4 worm cellular contexts compared by ENCODE assay signal in genomic region chrIV:11494924-11495323, ce11.
A peak's percentile ranks its signal among the peaks of the same experiment; 100 is the strongest.
TF ChIP-seq lines count a peak whose summit lies in the region.

No protein-coding gene starts in this region.

TF ChIP-seq in whole organism, L2 larva, 48 proteins besides CTCF, POLR2A, EP300 and RAD21 (continues in another document):
- no peak for TF ChIP-seq nhr-12 (tag; optimal IDR thresholded peaks at IDR 0.05; lab: Kevin White, UChicago)
- peak in 1 of 2 experiments; percentile 47 for TF ChIP-seq lsy-2 (tag; optimal IDR thresholded peaks at IDR 0.05; lab: Kevin White, UChicago)
- TF ChIP-seq ztf-4 (tag; optimal IDR thresholded peaks at IDR 0.05; lab: Kevin White, UChicago) = no peak
- peak; percentile 28 for TF ChIP-seq sma-9 (GFP tag; optimal IDR thresholded peaks at IDR 0.05; lab: Kevin White, UChicago)
- no peak for TF ChIP-seq sma-9 (tag; optimal IDR thresholded peaks at IDR 0.05; lab: Kevin White, UChicago)
- TF ChIP-seq nhr-129 (tag; optimal IDR thresholded peaks at IDR 0.05; lab: Kevin White, UChicago) = peak; percentile 64
- TF ChIP-seq C34F6.9 (tag; optimal IDR thresholded peaks at IDR 0.05; lab: Kevin White, UChicago) = peak; percentile 24
- TF ChIP-seq nhr-23 (tag; optimal IDR thresholded peaks at IDR 0.05; lab: Kevin White, UChicago) = no peak
- peak; percentile 14 for TF ChIP-seq egl-27 (tag; optimal IDR thresholded peaks at IDR 0.05; lab: Kevin White, UChicago)
- TF ChIP-seq crh-2 (tag; optimal IDR thresholded peaks at IDR 0.05; lab: Kevin White, UChicago) = peak; percentile 2
- no peak for TF ChIP-seq ama-1 (optimal IDR thresholded peaks at IDR 0.05; lab: Kevin White, UChicago)
- no peak for TF ChIP-seq nhr-10 (tag; optimal IDR thresholded peaks at IDR 0.05; lab: Kevin White, UChicago)
- TF ChIP-seq nhr-11 (tag; optimal IDR thresholded peaks at IDR 0.05; lab: Kevin White, UChicago) = no peak
- no peak for TF ChIP-seq aly-2 (tag; optimal IDR thresholded peaks at IDR 0.05; lab: Kevin White, UChicago)
- peak; percentile 60 for TF ChIP-seq zag-1 (tag; optimal IDR thresholded peaks at IDR 0.05; lab: Kevin White, UChicago)
- TF ChIP-seq alr-1 (tag; optimal IDR thresholded peaks at IDR 0.05; lab: Kevin White, UChicago) = no peak
- TF ChIP-seq nhr-77 (tag; optimal IDR thresholded peaks at IDR 0.05; lab: Kevin White, UChicago) = no peak
- no peak for TF ChIP-seq elt-3 (tag; optimal IDR thresholded peaks at IDR 0.05; lab: Kevin White, UChicago)
- no peak for TF ChIP-seq mdl-1 (tag; optimal IDR thresholded peaks at IDR 0.05; lab: Kevin White, UChicago)
- TF ChIP-seq F13H6.1 (tag; optimal IDR thresholded peaks at IDR 0.05; lab: Kevin White, UChicago) = peak; percentile 12
- no peak for TF ChIP-seq ceh-16 (tag; optimal IDR thresholded peaks at IDR 0.05; lab: Kevin White, UChicago)
- TF ChIP-seq blmp-1 (tag; optimal IDR thresholded peaks at IDR 0.05; lab: Kevin White, UChicago; ENCODE audit: insufficient read depth) = no peak
- TF ChIP-seq gmeb-1 (tag; optimal IDR thresholded peaks at IDR 0.05; lab: Kevin White, UChicago) = no peak
- no peak for TF ChIP-seq nhr-237 (tag; optimal IDR thresholded peaks at IDR 0.05; lab: Kevin White, UChicago)

TF ChIP-seq in whole organism, L4 larva, 104 proteins besides CTCF, POLR2A, EP300 and RAD21 (continues in another document):
- TF ChIP-seq lsy-2 (tag; optimal IDR thresholded peaks at IDR 0.05; lab: Kevin White, UChicago) = peak in 1 of 2 experiments; percentile 52
- no peak for TF ChIP-seq R02D3.7 (tag; optimal IDR thresholded peaks at IDR 0.05; lab: Kevin White, UChicago)
- no peak for TF ChIP-seq Y5F2A.4 (GFP tag; optimal IDR thresholded peaks at IDR 0.05; lab: Kevin White, UChicago)
- TF ChIP-seq tra-1 (GFP tag; IDR thresholded peaks at IDR 0.05; lab: Robert Waterston, UW) = no peak
- peak; percentile 40 for TF ChIP-seq mep-1 (tag; optimal IDR thresholded peaks at IDR 0.05; lab: Kevin White, UChicago)
- peak; percentile 20 for TF ChIP-seq ceh-28 (tag; optimal IDR thresholded peaks at IDR 0.05; lab: Kevin White, UChicago)
- TF ChIP-seq madf-9 (GFP tag; conservative IDR thresholded peaks at IDR 0.05; lab: Robert Waterston, UW) = no peak
- no peak for TF ChIP-seq snpc-1.2 (GFP tag; IDR thresholded peaks at IDR 0.05; lab: Robert Waterston, UW)
- TF ChIP-seq ceh-44 (GFP tag; IDR thresholded peaks at IDR 0.05; lab: Robert Waterston, UW) = no peak
- no peak for TF ChIP-seq Y75B8A.6 (GFP tag; IDR thresholded peaks at IDR 0.05; lab: Robert Waterston, UW)
- TF ChIP-seq zfp-2 (tag; optimal IDR thresholded peaks at IDR 0.05; lab: Kevin White, UChicago) = no peak
- TF ChIP-seq duxl-1 (tag; optimal IDR thresholded peaks at IDR 0.05; lab: Kevin White, UChicago; ENCODE audit: poor library complexity) = no peak
- TF ChIP-seq rbr-2 (tag; optimal IDR thresholded peaks at IDR 0.05; lab: Kevin White, UChicago) = peak; percentile 35
- peak; percentile 62; the same call in 1 of the 2 replicates for TF ChIP-seq ctbp-1 (GFP tag; IDR thresholded peaks at IDR 0.05; lab: Robert Waterston, UW)
- TF ChIP-seq snpc-4 (tag; optimal IDR thresholded peaks at IDR 0.05; lab: Kevin White, UChicago) = no peak
- TF ChIP-seq mdt-29 (GFP tag; IDR thresholded peaks at IDR 0.05; lab: Robert Waterston, UW) = no peak
- TF ChIP-seq unc-130 (GFP tag; optimal IDR thresholded peaks at IDR 0.05; lab: Kevin White, UChicago) = no peak
- TF ChIP-seq lim-7 (GFP tag; IDR thresholded peaks at IDR 0.05; lab: Robert Waterston, UW) = no peak
- TF ChIP-seq mes-2 (tag; optimal IDR thresholded peaks at IDR 0.05; lab: Kevin White, UChicago; ENCODE audit: poor library complexity, severe bottlenecking) = peak; percentile 18
- no peak for TF ChIP-seq ama-1 (optimal IDR thresholded peaks at IDR 0.05; lab: Kevin White, UChicago)
- peak; percentile 21 for TF ChIP-seq F37D6.2 (tag; optimal IDR thresholded peaks at IDR 0.05; lab: Kevin White, UChicago)
- no peak for TF ChIP-seq set-16 (GFP tag; IDR thresholded peaks at IDR 0.05; lab: Robert Waterston, UW)
- no peak for TF ChIP-seq lin-38 (GFP tag; IDR thresholded peaks at IDR 0.05; lab: Robert Waterston, UW)
- TF ChIP-seq zip-11 (GFP tag; IDR thresholded peaks at IDR 0.05; lab: Robert Waterston, UW) = no peak

TF ChIP-seq in whole organism, late embryonic, 69 proteins besides CTCF, POLR2A, EP300 and RAD21:
- TF ChIP-seq tbx-2 (tag; optimal IDR thresholded peaks at IDR 0.05; lab: Kevin White, UChicago) (no peak), ztf-16 (tag; optimal IDR thresholded peaks at IDR 0.05; lab: Kevin White, UChicago) (no peak), ceh-18 (tag; optimal IDR thresholded peaks at IDR 0.05; lab: Kevin White, UChicago) (no peak), rnt-1 (tag; optimal IDR thresholded peaks at IDR 0.05; lab: Kevin White, UChicago) (no peak), unc-42 (tag; optimal IDR thresholded peaks at IDR 0.05; lab: Kevin White, UChicago) (peak; percentile 64), ceh-24 (tag; optimal IDR thresholded peaks at IDR 0.05; lab: Kevin White, UChicago) (no peak), ceh-31 (tag; optimal IDR thresholded peaks at IDR 0.05; lab: Kevin White, UChicago) (peak; percentile 10), ceh-30 (tag; optimal IDR thresholded peaks at IDR 0.05; lab: Kevin White, UChicago) (no peak), pha-4 (tag; optimal IDR thresholded peaks at IDR 0.05; lab: Kevin White, UChicago) (no peak), hlh-30 (tag; optimal IDR thresholded peaks at IDR 0.05; lab: Kevin White, UChicago; ENCODE audit: insufficient read depth) (no peak), pha-2 (tag; optimal IDR thresholded peaks at IDR 0.05; lab: Kevin White, UChicago) (no peak), sox-2 (GFP tag; IDR thresholded peaks at IDR 0.05; lab: Robert Waterston, UW) (no peak), ceh-48 (tag; optimal IDR thresholded peaks at IDR 0.05; lab: Kevin White, UChicago) (peak; percentile 50), unc-86 (tag; optimal IDR thresholded peaks at IDR 0.05; lab: Kevin White, UChicago) (no peak), pax-1 (tag; optimal IDR thresholded peaks at IDR 0.05; lab: Kevin White, UChicago) (no peak), ets-4 (tag; optimal IDR thresholded peaks at IDR 0.05; lab: Kevin White, UChicago) (no peak), syd-9 (tag; optimal IDR thresholded peaks at IDR 0.05; lab: Kevin White, UChicago) (no peak), C38D4.7 (GFP tag; optimal IDR thresholded peaks at IDR 0.05; lab: Kevin White, UChicago) (no peak), hlh-15 (tag; optimal IDR thresholded peaks at IDR 0.05; lab: Kevin White, UChicago) (no peak), che-1 (tag; optimal IDR thresholded peaks at IDR 0.05; lab: Kevin White, UChicago) (no peak), ceh-19 (GFP tag; optimal IDR thresholded peaks at IDR 0.05; lab: Kevin White, UChicago) (peak; percentile 14), sox-4 (tag; optimal IDR thresholded peaks at IDR 0.05; lab: Kevin White, UChicago) (no peak), ttx-3 (tag; optimal IDR thresholded peaks at IDR 0.05; lab: Kevin White, UChicago) (no peak), ahr-1 (tag; optimal IDR thresholded peaks at IDR 0.05; lab: Kevin White, UChicago) (no peak), ama-1 (optimal IDR thresholded peaks at IDR 0.05; lab: Kevin White, UChicago) (no peak), eyg-1 (tag; optimal IDR thresholded peaks at IDR 0.05; lab: Kevin White, UChicago) (no peak), mec-3 (tag; optimal IDR thresholded peaks at IDR 0.05; lab: Kevin White, UChicago; ENCODE audit: borderline replicate concordance) (no peak)

TF ChIP-seq in whole organism, mixed stage, embryonic, 35 proteins besides CTCF, POLR2A, EP300 and RAD21:
- TF ChIP-seq ces-1 (GFP tag; optimal IDR thresholded peaks at IDR 0.05; lab: Kevin White, UChicago) (peak; percentile 47), drap-1 (GFP tag; optimal IDR thresholded peaks at IDR 0.05; lab: Kevin White, UChicago) (no peak)
